Fruit fly (Drosophila melanogaster) whole organism, embryonic: ENCODE measurements around the gene CG31823.

Experiments used
- CG1024 ChIP-seq: fragments of 200-800 bp; sonication (Bioruptor generic); IDR thresholded peaks from 2 replicates; pipeline ENCODE4 v1.3.6; 2022; ENCODE audit warnings: missing biosample characterization, missing genetic modification characterization
- CG11085 ChIP-seq: fragments of 200-800 bp; sonication (Bioruptor generic); IDR thresholded peaks from 2 replicates; pipeline ENCODE4 v1.3.6; 2022; ENCODE audit warnings: missing biosample characterization, missing genetic modification characterization
- CG12299 ChIP-seq: fragments of 200-800 bp; sonication (Bioruptor generic); optimal IDR thresholded peaks from 2 replicates; lab custom pipeline; 2018; ENCODE audit warnings: missing biosample characterization, mild to moderate bottlenecking, missing genetic modification characterization
- CG12391 ChIP-seq: fragments of 200-800 bp; sonication (Bioruptor generic); optimal IDR thresholded peaks from 3 replicates; lab custom pipeline; 2018; ENCODE audit warnings: missing biosample characterization, mild to moderate bottlenecking, missing genetic modification characterization, moderate library complexity
- CG13287 ChIP-seq: fragments of 200-800 bp; sonication (Bioruptor generic); IDR thresholded peaks from 2 replicates; pipeline ENCODE4 v1.3.6; 2022; ENCODE audit warnings: missing biosample characterization, missing genetic modification characterization; ENCODE audit not compliant: partially characterized antibody
- CG15479 ChIP-seq: fragments of 200-800 bp; sonication (Bioruptor generic); optimal IDR thresholded peaks from 3 replicates; lab custom pipeline; 2019; ENCODE audit warnings: missing biosample characterization, mild to moderate bottlenecking, missing genetic modification characterization, moderate library complexity
- CG16813 ChIP-seq: fragments of 200-800 bp; sonication (Bioruptor generic); IDR thresholded peaks from 3 replicates; pipeline ENCODE4 v1.3.6; 2022; ENCODE audit warnings: missing biosample characterization, missing genetic modification characterization; ENCODE audit not compliant: partially characterized antibody
- CG1792 ChIP-seq: fragments of 200-800 bp; sonication (Bioruptor generic); optimal IDR thresholded peaks from 2 replicates; lab custom pipeline; 2016; ENCODE audit warnings: missing biosample characterization, missing genetic modification characterization
- CG30431 ChIP-seq: fragments of 200-800 bp; sonication (Bioruptor generic); optimal IDR thresholded peaks from 2 replicates; lab custom pipeline; 2017; ENCODE audit warnings: missing biosample characterization, missing genetic modification characterization
- CG33213 ChIP-seq: fragments of 200-800 bp; sonication (Bioruptor generic); optimal IDR thresholded peaks from 3 replicates; lab custom pipeline; 2016; ENCODE audit warnings: missing biosample characterization, missing genetic modification characterization
- CG33557 ChIP-seq: fragments of 200-800 bp; sonication (Bioruptor generic); optimal IDR thresholded peaks from 2 replicates; lab custom pipeline; 2019; ENCODE audit warnings: missing biosample characterization, mild to moderate bottlenecking, missing genetic modification characterization, moderate library complexity
- CG3847 ChIP-seq: fragments of 200-800 bp; sonication (Bioruptor generic); IDR thresholded peaks from 2 replicates; pipeline ENCODE4 v1.3.6; 2022; ENCODE audit warnings: missing biosample characterization, missing genetic modification characterization
- CG4404 ChIP-seq: fragments of 200-800 bp; sonication (Bioruptor generic); IDR thresholded peaks from 2 replicates; pipeline ENCODE4 v1.3.6; 2022; ENCODE audit warnings: missing biosample characterization, missing genetic modification characterization
- CG6689 ChIP-seq: fragments of 200-800 bp; sonication (Bioruptor generic); IDR thresholded peaks from 2 replicates; pipeline ENCODE4 v1.3.6; 2022; ENCODE audit warnings: missing biosample characterization, missing genetic modification characterization
- CG6813 ChIP-seq: fragments of 200-800 bp; sonication (Bioruptor generic); optimal IDR thresholded peaks from 2 replicates; lab custom pipeline; 2017; ENCODE audit warnings: missing biosample characterization, missing genetic modification characterization, mild to moderate bottlenecking, moderate library complexity, missing genetic modification reagents
- CG6854 ChIP-seq: fragments of 200-800 bp; sonication (Bioruptor generic); optimal IDR thresholded peaks from 3 replicates; lab custom pipeline; 2017; ENCODE audit warnings: missing biosample characterization, mild to moderate bottlenecking, missing genetic modification characterization
- CG7839 ChIP-seq: fragments of 200-800 bp; sonication (Bioruptor generic); optimal IDR thresholded peaks from 3 replicates; lab custom pipeline; 2018; ENCODE audit warnings: missing biosample characterization, mild to moderate bottlenecking, missing genetic modification characterization, moderate library complexity
- CG8281 ChIP-seq: fragments of 200-800 bp; sonication (Bioruptor generic); optimal IDR thresholded peaks from 2 replicates; lab custom pipeline; 2018; ENCODE audit warnings: missing biosample characterization, mild to moderate bottlenecking, missing genetic modification characterization, moderate library complexity
- CG9727 ChIP-seq: fragments of 200-800 bp; sonication (Bioruptor generic); optimal IDR thresholded peaks from 3 replicates; lab custom pipeline; 2017; ENCODE audit warnings: missing biosample characterization, mild to moderate bottlenecking, missing genetic modification characterization
- CTCF ChIP-seq: fragments of 200-800 bp; sonication (Bioruptor generic); optimal IDR thresholded peaks from 2 replicates; lab custom pipeline; 2017; ENCODE audit warnings: missing biosample characterization, mild to moderate bottlenecking, missing genetic modification characterization, moderate library complexity
- D ChIP-seq, 2 experiments: fragments of 200-800 bp in 1 of 2; fragments of >200 bp in 1 of 2; sonication (Bioruptor generic) in 1 of 2; optimal IDR thresholded peaks; 2 replicates in 1 of 2; 3 replicates in 1 of 2; lab custom pipeline; 2017; ENCODE audit warnings: mild to moderate bottlenecking in 1 of 2, missing biosample characterization in 1 of 2, missing genetic modification characterization in 1 of 2, missing genetic modification reagents in 1 of 2
- Doc3 ChIP-seq: fragments of 200-800 bp; sonication (Bioruptor generic); IDR thresholded peaks from 3 replicates; pipeline ENCODE4 v1.3.6; 2022; ENCODE audit warnings: missing biosample characterization, missing genetic modification characterization; ENCODE audit not compliant: partially characterized antibody
- Dref ChIP-seq: fragments of 200-800 bp; sonication (Bioruptor generic); IDR thresholded peaks from 2 replicates; pipeline ENCODE4 v1.3.6; 2022; ENCODE audit warnings: missing biosample characterization, missing genetic modification characterization
- HLHmδ ChIP-seq: fragments of 200-800 bp; sonication (Bioruptor generic); optimal IDR thresholded peaks from 2 replicates; lab custom pipeline; 2018; ENCODE audit warnings: missing biosample characterization, mild to moderate bottlenecking, missing genetic modification characterization, moderate library complexity
- Hr3 ChIP-seq: fragments of 200-800 bp; sonication (Bioruptor generic); optimal IDR thresholded peaks from 3 replicates; lab custom pipeline; 2016; ENCODE audit warnings: missing biosample characterization, missing genetic modification characterization
- Hr51 ChIP-seq, 2 experiments: fragments of 200-800 bp; sonication (Bioruptor generic); optimal IDR thresholded peaks; 2 replicates in 1 of 2; 3 replicates in 1 of 2; lab custom pipeline; 2016 to 2018; ENCODE audit warnings: missing biosample characterization in 2 of 2, missing genetic modification characterization in 2 of 2, mild to moderate bottlenecking in 1 of 2, moderate library complexity in 1 of 2
- Mes4 ChIP-seq: fragments of 200-800 bp; sonication (Bioruptor generic); optimal IDR thresholded peaks from 2 replicates; lab custom pipeline; 2016; ENCODE audit warnings: missing biosample characterization, missing genetic modification characterization
- Poxn ChIP-seq: fragments of 200-800 bp; sonication (Bioruptor generic); IDR thresholded peaks from 2 replicates; pipeline ENCODE4 v1.3.6; 2022; ENCODE audit warnings: missing biosample characterization, missing genetic modification characterization
- Rx ChIP-seq: fragments of 200-800 bp; sonication (Bioruptor generic); IDR thresholded peaks from 2 replicates; pipeline ENCODE4 v1.3.6; 2022; ENCODE audit warnings: missing biosample characterization, missing genetic modification characterization
- Sry-β ChIP-seq: fragments of 200-800 bp; sonication (Bioruptor generic); optimal IDR thresholded peaks from 2 replicates; lab custom pipeline; 2018; ENCODE audit warnings: missing biosample characterization, mild to moderate bottlenecking, missing genetic modification characterization, moderate library complexity
- Sry-δ ChIP-seq: fragments of 200-800 bp; sonication (Bioruptor generic); optimal IDR thresholded peaks from 2 replicates; lab custom pipeline; 2016; ENCODE audit warnings: missing biosample characterization, missing genetic modification characterization
- Stat92E ChIP-seq, 3 experiments: fragments of >200 bp in 2 of 3; fragments of 200-800 bp in 1 of 3; sonication (Bioruptor generic) in 1 of 3; optimal IDR thresholded peaks; 2 replicates each; lab custom pipeline; 2017 to 2019; ENCODE audit warnings: missing biosample characterization in 3 of 3, missing genetic modification characterization in 3 of 3, mild to moderate bottlenecking in 1 of 3, moderate library complexity in 1 of 3
- Tbp ChIP-seq: fragments of >200 bp; optimal IDR thresholded peaks from 2 replicates; lab custom pipeline; 2018; ENCODE audit warnings: missing biosample characterization, missing genetic modification characterization
- ap ChIP-seq: fragments of 200-800 bp; sonication (Bioruptor generic); IDR thresholded peaks from 2 replicates; pipeline ENCODE4 v1.3.6; 2022; ENCODE audit warnings: missing biosample characterization, missing genetic modification characterization
- bigmax ChIP-seq: fragments of 200-800 bp; sonication (Bioruptor generic); optimal IDR thresholded peaks from 2 replicates; lab custom pipeline; 2018; ENCODE audit warnings: missing biosample characterization, mild to moderate bottlenecking, missing genetic modification characterization
- gfzf ChIP-seq: fragments of 200-800 bp; sonication (Bioruptor generic); optimal IDR thresholded peaks from 2 replicates; lab custom pipeline; 2016; ENCODE audit warnings: missing biosample characterization, mild to moderate bottlenecking, missing genetic modification characterization, moderate library complexity
- grn ChIP-seq: fragments of 200-800 bp; sonication (Bioruptor generic); optimal IDR thresholded peaks from 3 replicates; lab custom pipeline; 2017; ENCODE audit warnings: missing biosample characterization, missing genetic modification characterization
- mirr ChIP-seq: fragments of 200-800 bp; sonication (Bioruptor generic); optimal IDR thresholded peaks from 3 replicates; lab custom pipeline; 2018; ENCODE audit warnings: missing biosample characterization, mild to moderate bottlenecking, missing genetic modification characterization
- nau ChIP-seq: fragments of 200-800 bp; sonication (Bioruptor generic); optimal IDR thresholded peaks from 3 replicates; lab custom pipeline; 2017; ENCODE audit warnings: missing biosample characterization, mild to moderate bottlenecking, missing genetic modification characterization, missing genetic modification reagents
- nmo ChIP-seq: fragments of 200-800 bp; sonication (Bioruptor generic); optimal IDR thresholded peaks from 2 replicates; lab custom pipeline; 2018; ENCODE audit warnings: missing biosample characterization, mild to moderate bottlenecking, missing genetic modification characterization, moderate library complexity
- salm ChIP-seq: fragments of 200-800 bp; sonication (Bioruptor generic); optimal IDR thresholded peaks from 2 replicates; lab custom pipeline; 2018; ENCODE audit warnings: missing biosample characterization, mild to moderate bottlenecking, missing genetic modification characterization
- slp2 ChIP-seq: fragments of 200-800 bp; sonication (Bioruptor generic); optimal IDR thresholded peaks from 2 replicates; lab custom pipeline; 2016; ENCODE audit warnings: missing biosample characterization, missing genetic modification characterization
- tgo ChIP-seq: fragments of 200-800 bp; sonication (Bioruptor generic); IDR thresholded peaks from 3 replicates; pipeline ENCODE4 v1.3.6; 2022; ENCODE audit warnings: missing biosample characterization, missing genetic modification characterization
- trem ChIP-seq: fragments of 200-800 bp; optimal IDR thresholded peaks from 3 replicates; lab custom pipeline; 2019; ENCODE audit warnings: missing biosample characterization, mild to moderate bottlenecking, missing genetic modification characterization, moderate library complexity
- trh ChIP-seq: fragments of 200-800 bp; sonication (Bioruptor generic); optimal IDR thresholded peaks from 2 replicates; lab custom pipeline; 2016; ENCODE audit warnings: missing biosample characterization, missing genetic modification characterization
- tup ChIP-seq: fragments of 200-800 bp; sonication (Bioruptor generic); optimal IDR thresholded peaks from 2 replicates; lab custom pipeline; 2016; ENCODE audit warnings: missing biosample characterization, mild to moderate bottlenecking, missing genetic modification characterization, moderate library complexity
- vnd ChIP-seq: fragments of 200-800 bp; sonication (Bioruptor generic); IDR thresholded peaks from 3 replicates; pipeline ENCODE4 v1.3.6; 2022; ENCODE audit warnings: missing biosample characterization, missing genetic modification characterization; ENCODE audit not compliant: partially characterized antibody
- yki ChIP-seq: fragments of >200 bp; optimal IDR thresholded peaks from 3 replicates; lab custom pipeline; 2018

Gene CG31823

dm6 chr2L:15912008-15912900 lies 11.9 kb upstream of the CG31823 start (continued):
- TF ChIP-seq bigmax (GFP tag; lab: Kevin White, UChicago), result no peak
- peak; percentile 87 for TF ChIP-seq CG30431 (GFP tag; lab: Kevin White, UChicago)
- TF ChIP-seq slp2 (GFP tag; lab: Kevin White, UChicago), result no peak
- peak; percentile 26 to 98 for TF ChIP-seq Hr51 (GFP tag; optimal IDR thresholded peaks at IDR 0.05; lab: Kevin White, UChicago)
- TF ChIP-seq grn, result no peak
- TF ChIP-seq CG9727, result peak; percentile 94
- TF ChIP-seq CG6689 (GFP tag; lab: Robert Waterston, UW), result peak; percentile 92
- peak; percentile 95 for TF ChIP-seq CG12391 (tag; lab: Kevin White, UChicago)
- TF ChIP-seq CTCF, result peak; percentile 33
- no peak for TF ChIP-seq vnd (GFP tag; lab: Robert Waterston, UW)
- no peak for TF ChIP-seq CG15479
- TF ChIP-seq yki (lab: Kevin White, UChicago), result no peak
- TF ChIP-seq CG3847 (GFP tag; lab: Robert Waterston, UW), result peak; percentile 96
- TF ChIP-seq trem (tag; lab: Kevin White, UChicago), result peak; percentile 76
- peak; percentile 96 for TF ChIP-seq CG7839
- TF ChIP-seq Sry-δ (GFP tag; lab: Kevin White, UChicago), result no peak
- peak; percentile 41 for TF ChIP-seq tup (GFP tag; lab: Kevin White, UChicago)
- TF ChIP-seq CG33213, result no peak
- peak; percentile 95 for TF ChIP-seq CG12299 (tag; lab: Kevin White, UChicago)
- TF ChIP-seq CG1792 (GFP tag; lab: Kevin White, UChicago), result no peak
- TF ChIP-seq tgo (GFP tag; lab: Robert Waterston, UW), result peak; percentile 94
- TF ChIP-seq Stat92E (GFP tag; optimal IDR thresholded peaks at IDR 0.05; lab: Kevin White, UChicago), result peak in 2 of 3 experiments; percentile 52 to 61
- no peak for TF ChIP-seq Tbp (GFP tag; lab: Kevin White, UChicago)
- no peak for TF ChIP-seq CG16813 (GFP tag; lab: Robert Waterston, UW)
- TF ChIP-seq Mes4 (GFP tag; lab: Kevin White, UChicago), result no peak
- TF ChIP-seq CG1024 (GFP tag; lab: Robert Waterston, UW), result peak; percentile 32; the same call in 1 of the 2 replicates
- TF ChIP-seq ap (GFP tag; lab: Robert Waterston, UW), result peak; percentile 79
- TF ChIP-seq Doc3 (GFP tag; lab: Robert Waterston, UW), result no peak
- TF ChIP-seq Rx, result peak; percentile 71; the same call in 1 of the 2 replicates
- TF ChIP-seq CG4404 (GFP tag; lab: Robert Waterston, UW), result peak; percentile 84
- TF ChIP-seq salm (tag; lab: Kevin White, UChicago), result peak; percentile 87
- TF ChIP-seq Hr3 (GFP tag; lab: Kevin White, UChicago), result peak; percentile 66
- TF ChIP-seq CG33557, result peak; percentile 82
- peak; percentile 70 for TF ChIP-seq trh (GFP tag; lab: Kevin White, UChicago)
- no peak for TF ChIP-seq D (optimal IDR thresholded peaks at IDR 0.05; lab: Kevin White, UChicago)
- peak; percentile 86 for TF ChIP-seq D (GFP tag; optimal IDR thresholded peaks at IDR 0.05; lab: Kevin White, UChicago)
- TF ChIP-seq CG11085 (GFP tag; lab: Robert Waterston, UW), result peak; percentile 75
- TF ChIP-seq nau (GFP tag; lab: Kevin White, UChicago), result peak; percentile 42
- no peak for TF ChIP-seq gfzf (GFP tag; lab: Kevin White, UChicago)
- TF ChIP-seq CG8281, result peak; percentile 78
- TF ChIP-seq Dref (GFP tag; lab: Robert Waterston, UW), result no peak
- peak; percentile 72 for TF ChIP-seq Poxn (GFP tag; lab: Robert Waterston, UW)
- TF ChIP-seq Sry-β (GFP tag; lab: Kevin White, UChicago), result no peak
- peak; percentile 60 for TF ChIP-seq mirr (GFP tag; lab: Kevin White, UChicago)
- TF ChIP-seq HLHmδ (GFP tag; lab: Kevin White, UChicago), result no peak
- TF ChIP-seq CG6813 (GFP tag; lab: Kevin White, UChicago), result peak; percentile 47
- peak; percentile 85 for TF ChIP-seq CG6854
- TF ChIP-seq nmo (GFP tag; lab: Kevin White, UChicago), result peak; percentile 93
- TF ChIP-seq CG13287 (GFP tag; lab: Robert Waterston, UW), result peak; percentile 43; the same call in 1 of the 2 replicates
